Fruit fly (Drosophila melanogaster) whole organism, embryonic: ENCODE results near the gene slow.

ENCODE experiments used
- Ada2b ChIP-seq: fragments of 200-800 bp; sonication (Bioruptor generic); IDR thresholded peaks from 2 replicates; pipeline ENCODE4 v1.3.6; 2022; ENCODE audit warnings: missing biosample characterization, missing genetic modification characterization
- Bteb2 ChIP-seq: fragments of 200-800 bp; sonication (Bioruptor generic); optimal IDR thresholded peaks from 2 replicates; lab custom pipeline; 2016; ENCODE audit warnings: missing biosample characterization, missing genetic modification characterization
- C15 ChIP-seq: fragments of 200-800 bp; sonication (Bioruptor generic); IDR thresholded peaks from 3 replicates; pipeline ENCODE4 v1.3.6; 2022; ENCODE audit warnings: missing biosample characterization, missing genetic modification characterization
- CG10543 ChIP-seq: fragments of 200-800 bp; sonication (Bioruptor generic); optimal IDR thresholded peaks from 3 replicates; lab custom pipeline; 2017; ENCODE audit warnings: missing biosample characterization, mild to moderate bottlenecking, missing genetic modification characterization, moderate library complexity
- CG11093 ChIP-seq: fragments of 200-800 bp; sonication (Bioruptor generic); IDR thresholded peaks from 3 replicates; pipeline ENCODE4 v1.3.6; 2022; ENCODE audit warnings: missing biosample characterization, missing genetic modification characterization
- CG11247 ChIP-seq: fragments of 200-800 bp; sonication (Bioruptor generic); IDR thresholded peaks from 2 replicates; pipeline ENCODE4 v1.3.6; 2022; ENCODE audit warnings: missing biosample characterization, missing genetic modification characterization
- CG12769 ChIP-seq: fragments of 200-800 bp; sonication (Bioruptor generic); optimal IDR thresholded peaks from 2 replicates; lab custom pipeline; 2019; ENCODE audit warnings: missing biosample characterization, mild to moderate bottlenecking, missing genetic modification characterization, moderate library complexity
- CG16779 ChIP-seq: fragments of 200-800 bp; sonication (Bioruptor generic); IDR thresholded peaks from 2 replicates; pipeline ENCODE4 v1.3.6; 2022; ENCODE audit warnings: missing biosample characterization, missing genetic modification characterization
- CG17328 ChIP-seq: fragments of 200-800 bp; sonication (Bioruptor generic); IDR thresholded peaks from 2 replicates; pipeline ENCODE4 v1.3.6; 2022; ENCODE audit warnings: missing biosample characterization, missing genetic modification characterization
- CG17612 ChIP-seq: fragments of 200-800 bp; sonication (Bioruptor generic); IDR thresholded peaks from 2 replicates; pipeline ENCODE4 v1.3.6; 2022; ENCODE audit warnings: missing biosample characterization, missing genetic modification characterization
- CG18599 ChIP-seq: fragments of 200-800 bp; sonication (Bioruptor generic); optimal IDR thresholded peaks from 3 replicates; lab custom pipeline; 2017; ENCODE audit warnings: missing biosample characterization, missing genetic modification characterization, mild to moderate bottlenecking, moderate library complexity, missing genetic modification reagents
- CG18764 ChIP-seq: fragments of 200-800 bp; sonication (Bioruptor generic); optimal IDR thresholded peaks from 3 replicates; lab custom pipeline; 2016; ENCODE audit warnings: missing biosample characterization, missing genetic modification characterization
- CG2202 ChIP-seq: fragments of 200-800 bp; sonication (Bioruptor generic); optimal IDR thresholded peaks from 2 replicates; lab custom pipeline; 2018; ENCODE audit warnings: missing biosample characterization, mild to moderate bottlenecking, missing genetic modification characterization
- CG31224 ChIP-seq: fragments of 200-800 bp; sonication (Bioruptor generic); IDR thresholded peaks from 2 replicates; pipeline ENCODE4 v1.3.6; 2022; ENCODE audit warnings: missing biosample characterization, missing genetic modification characterization
- CG31441 ChIP-seq: fragments of 200-800 bp; sonication (Bioruptor generic); IDR thresholded peaks from 2 replicates; pipeline ENCODE4 v1.3.6; 2022; ENCODE audit warnings: missing biosample characterization, missing genetic modification characterization
- CG32772 ChIP-seq: fragments of 200-800 bp; sonication (Bioruptor generic); IDR thresholded peaks from 2 replicates; pipeline ENCODE4 v1.3.6; 2022; ENCODE audit warnings: missing biosample characterization, missing genetic modification characterization
- CG4404 ChIP-seq: fragments of 200-800 bp; sonication (Bioruptor generic); IDR thresholded peaks from 2 replicates; pipeline ENCODE4 v1.3.6; 2022; ENCODE audit warnings: missing biosample characterization, missing genetic modification characterization
- CG4424 ChIP-seq: fragments of 200-800 bp; sonication (Bioruptor generic); optimal IDR thresholded peaks from 3 replicates; lab custom pipeline; 2016; ENCODE audit warnings: missing biosample characterization, missing genetic modification characterization
- CG5953 ChIP-seq: fragments of 200-800 bp; sonication (Bioruptor generic); IDR thresholded peaks from 2 replicates; pipeline ENCODE4 v1.3.6; 2022; ENCODE audit warnings: missing biosample characterization, missing genetic modification characterization
- CG7556 ChIP-seq: fragments of 200-800 bp; sonication (Bioruptor generic); optimal IDR thresholded peaks from 2 replicates; lab custom pipeline; 2017; ENCODE audit warnings: missing biosample characterization, mild to moderate bottlenecking, missing genetic modification characterization
- D19B ChIP-seq: fragments of 200-800 bp; sonication (Bioruptor generic); optimal IDR thresholded peaks from 2 replicates; lab custom pipeline; 2017; ENCODE audit warnings: missing biosample characterization, mild to moderate bottlenecking, missing genetic modification characterization
- Doc3 ChIP-seq: fragments of 200-800 bp; sonication (Bioruptor generic); IDR thresholded peaks from 3 replicates; pipeline ENCODE4 v1.3.6; 2022; ENCODE audit warnings: missing biosample characterization, missing genetic modification characterization; ENCODE audit not compliant: partially characterized antibody
- Dref ChIP-seq: fragments of 200-800 bp; sonication (Bioruptor generic); IDR thresholded peaks from 2 replicates; pipeline ENCODE4 v1.3.6; 2022; ENCODE audit warnings: missing biosample characterization, missing genetic modification characterization
- H2.0 ChIP-seq: fragments of 200-800 bp; sonication (Bioruptor generic); IDR thresholded peaks from 2 replicates; pipeline ENCODE4 v1.3.6; 2022; ENCODE audit warnings: missing biosample characterization, missing genetic modification characterization
- HLH3B ChIP-seq: fragments of 200-800 bp; sonication (Bioruptor generic); IDR thresholded peaks from 2 replicates; pipeline ENCODE4 v1.3.6; 2022; ENCODE audit warnings: missing biosample characterization, missing genetic modification characterization
- Hr51 ChIP-seq, 2 experiments: fragments of 200-800 bp; sonication (Bioruptor generic); optimal IDR thresholded peaks; 2 replicates in 1 of 2; 3 replicates in 1 of 2; lab custom pipeline; 2016 to 2018; ENCODE audit warnings: missing biosample characterization in 2 of 2, missing genetic modification characterization in 2 of 2, mild to moderate bottlenecking in 1 of 2, moderate library complexity in 1 of 2
- Hsf ChIP-seq: fragments of 200-800 bp; sonication (Bioruptor generic); optimal IDR thresholded peaks from 3 replicates; lab custom pipeline; 2016; ENCODE audit warnings: missing biosample characterization, missing genetic modification characterization
- MBD-R2 ChIP-seq: fragments of 200-800 bp; sonication (Bioruptor generic); IDR thresholded peaks from 2 replicates; pipeline ENCODE4 v1.3.6; 2022; ENCODE audit warnings: missing biosample characterization, missing genetic modification characterization
- Med ChIP-seq: fragments of 200-800 bp; sonication (Bioruptor generic); peaks from one replicate; lab custom pipeline; 2016; ENCODE audit warnings: missing biosample characterization, missing genetic modification characterization, mild to moderate bottlenecking, inconsistent platforms, moderate library complexity
- NK7.1 ChIP-seq: fragments of 200-800 bp; sonication (Bioruptor generic); optimal IDR thresholded peaks from 3 replicates; lab custom pipeline; 2016; ENCODE audit warnings: missing biosample characterization, missing genetic modification characterization
- Nf-YC ChIP-seq: fragments of 200-800 bp; optimal IDR thresholded peaks from 3 replicates; lab custom pipeline; 2019; ENCODE audit warnings: missing biosample characterization, mild to moderate bottlenecking, missing genetic modification characterization, moderate library complexity
- Optix ChIP-seq: fragments of 200-800 bp; sonication (Bioruptor generic); IDR thresholded peaks from 3 replicates; pipeline ENCODE4 v1.3.6; 2022; ENCODE audit warnings: missing biosample characterization, missing genetic modification characterization
- Sox102F ChIP-seq: fragments of 200-800 bp; sonication (Bioruptor generic); optimal IDR thresholded peaks from 2 replicates; lab custom pipeline; 2018; ENCODE audit warnings: missing biosample characterization, mild to moderate bottlenecking, missing genetic modification characterization, moderate library complexity
- Sry-β ChIP-seq: fragments of 200-800 bp; sonication (Bioruptor generic); optimal IDR thresholded peaks from 2 replicates; lab custom pipeline; 2018; ENCODE audit warnings: missing biosample characterization, mild to moderate bottlenecking, missing genetic modification characterization, moderate library complexity
- chif ChIP-seq, 2 experiments: fragments of 200-800 bp; sonication (Bioruptor generic); optimal IDR thresholded peaks; 3 replicates each; lab custom pipeline; 2016; ENCODE audit warnings: missing biosample characterization in 2 of 2, missing genetic modification characterization in 2 of 2
- ci ChIP-seq: fragments of 200-800 bp; sonication (Bioruptor generic); IDR thresholded peaks from 3 replicates; pipeline ENCODE4 v1.3.6; 2022; ENCODE audit warnings: missing biosample characterization, missing genetic modification characterization
- gem ChIP-seq: fragments of 200-800 bp; sonication (Bioruptor generic); optimal IDR thresholded peaks from 2 replicates; lab custom pipeline; 2019; ENCODE audit warnings: missing biosample characterization, mild to moderate bottlenecking, missing genetic modification characterization, moderate library complexity
- hkb ChIP-seq, 2 experiments: fragments of 200-800 bp in 1 of 2; fragments of >200 bp in 1 of 2; sonication (Bioruptor generic) in 1 of 2; IDR thresholded peaks in 1 of 2; optimal IDR thresholded peaks in 1 of 2; 2 replicates each; pipeline versions ENCODE4 v1.3.6 to Lab custom; 2017 to 2022; ENCODE audit warnings: missing biosample characterization in 1 of 2, missing genetic modification characterization in 1 of 2
- luna ChIP-seq: fragments of 200-800 bp; sonication (Bioruptor generic); optimal IDR thresholded peaks from 2 replicates; lab custom pipeline; 2016; ENCODE audit warnings: missing biosample characterization, missing genetic modification characterization
- mam ChIP-seq: fragments of 200-800 bp; sonication (Bioruptor generic); optimal IDR thresholded peaks from 3 replicates; lab custom pipeline; 2016; ENCODE audit warnings: missing biosample characterization, missing genetic modification characterization
- mirr ChIP-seq: fragments of 200-800 bp; sonication (Bioruptor generic); optimal IDR thresholded peaks from 3 replicates; lab custom pipeline; 2018; ENCODE audit warnings: missing biosample characterization, mild to moderate bottlenecking, missing genetic modification characterization
- shn ChIP-seq: fragments of 200-800 bp; sonication (Bioruptor generic); optimal IDR thresholded peaks from 3 replicates; lab custom pipeline; 2016; ENCODE audit warnings: missing biosample characterization, missing genetic modification characterization
- slbo ChIP-seq: fragments of 200-800 bp; sonication (Bioruptor generic); IDR thresholded peaks from 2 replicates; pipeline ENCODE4 v1.3.6; 2022; ENCODE audit warnings: missing biosample characterization, missing genetic modification characterization
- slp2 ChIP-seq: fragments of 200-800 bp; sonication (Bioruptor generic); optimal IDR thresholded peaks from 2 replicates; lab custom pipeline; 2016; ENCODE audit warnings: missing biosample characterization, missing genetic modification characterization
- sqz ChIP-seq: fragments of 200-800 bp; sonication (Bioruptor generic); optimal IDR thresholded peaks from 3 replicates; lab custom pipeline; 2018; ENCODE audit warnings: missing biosample characterization, mild to moderate bottlenecking, missing genetic modification characterization
- tap ChIP-seq: fragments of 200-800 bp; optimal IDR thresholded peaks from 3 replicates; lab custom pipeline; 2019; ENCODE audit warnings: missing biosample characterization, mild to moderate bottlenecking, missing genetic modification characterization, moderate library complexity
- tin ChIP-seq: fragments of 200-800 bp; sonication (Bioruptor generic); optimal IDR thresholded peaks from 3 replicates; lab custom pipeline; 2016; ENCODE audit warnings: missing biosample characterization, missing genetic modification characterization
- unc-4 ChIP-seq: fragments of 200-800 bp; sonication (Bioruptor generic); IDR thresholded peaks from 2 replicates; pipeline ENCODE4 v1.3.6; 2022; ENCODE audit warnings: missing biosample characterization, missing genetic modification characterization; ENCODE audit not compliant: partially characterized antibody
- unpg ChIP-seq: fragments of 200-800 bp; sonication (Bioruptor generic); optimal IDR thresholded peaks from 3 replicates; lab custom pipeline; 2018; ENCODE audit warnings: missing biosample characterization, mild to moderate bottlenecking, missing genetic modification characterization, moderate library complexity
- wor ChIP-seq: fragments of 200-800 bp; sonication (Bioruptor generic); IDR thresholded peaks from 2 replicates; pipeline ENCODE4 v1.3.6; 2022; ENCODE audit warnings: missing biosample characterization, missing genetic modification characterization

Gene slow

dm6 chr3L:4413800-4414446 lies 29.7 kb downstream of the slow start (continued):
- TF ChIP-seq Hsf (GFP tag; lab: Kevin White, UChicago) (no peak), CG2202 (no peak), Sry-β (no peak), H2.0 (0 out of 2 replicates have a peak, but pooled peaks have one; percentile 5), mirr (GFP tag; lab: Kevin White, UChicago) (peak; percentile 89), slp2 (no peak), tin (no peak), HLH3B (GFP tag; lab: Robert Waterston, UW) (0 out of 2 replicates have a peak, but pooled peaks have one; percentile 7), CG32772 (peak; percentile 38; the same call in 1 of the 2 replicates), CG17328 (GFP tag; lab: Robert Waterston, UW) (0 out of 2 replicates have a peak, but pooled peaks have one; percentile 33), Dref (no peak), Hr51 (GFP tag; optimal IDR thresholded peaks at IDR 0.05; lab: Kevin White, UChicago) (no peak), CG12769 (tag; lab: Kevin White, UChicago) (peak; percentile 88), D19B (GFP tag; lab: Kevin White, UChicago) (peak; percentile 22), slbo (GFP tag; lab: Robert Waterston, UW) (peak; percentile 82), wor (GFP tag; lab: Robert Waterston, UW) (no peak), chif (GFP tag; optimal IDR thresholded peaks at IDR 0.05; lab: Kevin White, UChicago) (no peak), NK7.1 (GFP tag; lab: Kevin White, UChicago) (no peak), CG17612 (GFP tag; lab: Robert Waterston, UW) (no peak), tap (tag; lab: Kevin White, UChicago) (no peak), unpg (no peak), CG5953 (GFP tag; lab: Robert Waterston, UW) (0 out of 2 replicates have a peak, but pooled peaks have one; percentile 17), CG31441 (GFP tag; lab: Robert Waterston, UW) (no peak), C15 (GFP tag; lab: Robert Waterston, UW) (no peak), CG4404 (GFP tag; lab: Robert Waterston, UW) (no peak), shn (GFP tag; lab: Kevin White, UChicago) (peak; percentile 49), Doc3 (no peak), Bteb2 (no peak), Ada2b (GFP tag; lab: Robert Waterston, UW) (peak; percentile 37; the same call in 1 of the 2 replicates), CG7556 (GFP tag; lab: Kevin White, UChicago) (no peak), unc-4 (GFP tag; lab: Robert Waterston, UW) (peak; percentile 52), MBD-R2 (GFP tag; lab: Robert Waterston, UW) (peak; percentile 16; the same call in 1 of the 2 replicates), Med (peak; percentile 95), luna (no peak), CG4424 (GFP tag; lab: Kevin White, UChicago) (no peak), CG10543 (peak; percentile 98), Optix (GFP tag; lab: Robert Waterston, UW) (no peak), CG31224 (GFP tag; lab: Robert Waterston, UW) (no peak), sqz (peak; percentile 35), CG11093 (GFP tag; lab: Robert Waterston, UW) (no peak), mam (peak; percentile 14), CG18599 (GFP tag; lab: Kevin White, UChicago) (no peak), CG18764 (GFP tag; lab: Kevin White, UChicago) (no peak), Nf-YC (peak; percentile 30), gem (tag; lab: Kevin White, UChicago) (no peak), hkb (optimal IDR thresholded peaks at IDR 0.05; lab: Kevin White, UChicago) (no peak), hkb (GFP tag; IDR thresholded peaks at IDR 0.05; lab: Robert Waterston, UW) (no peak), Sox102F (GFP tag; lab: Kevin White, UChicago) (no peak), CG16779 (GFP tag; lab: Robert Waterston, UW) (no peak), ci (GFP tag; lab: Robert Waterston, UW) (peak; percentile 56; the same call in 1 of the 3 replicates), CG11247 (GFP tag; lab: Robert Waterston, UW) (peak; percentile 28; the same call in 1 of the 2 replicates)
